Fruit fly (Drosophila melanogaster) whole organism, adult: ENCODE data around the gene CG43175.
A peak's percentile ranks its signal among the peaks of the same experiment; 100 is the strongest.

Experiments used
- CG11617 ChIP-seq: fragments of 200-800 bp; sonication (Bioruptor generic); optimal IDR thresholded peaks from 2 replicates; lab custom pipeline; 2017; ENCODE audit warnings: mild to moderate bottlenecking, missing biosample characterization, missing genetic modification reagents, missing genetic modification characterization
- CG12768 ChIP-seq: fragments of 200-800 bp; sonication (Bioruptor generic); optimal IDR thresholded peaks from 2 replicates; lab custom pipeline; 2017; ENCODE audit warnings: missing biosample characterization, missing genetic modification characterization, mild to moderate bottlenecking, moderate library complexity, missing genetic modification reagents
- CG14711 ChIP-seq: fragments of 200-800 bp; sonication (Bioruptor generic); optimal IDR thresholded peaks from 2 replicates; lab custom pipeline; 2018; ENCODE audit warnings: missing biosample characterization, mild to moderate bottlenecking, missing genetic modification characterization, moderate library complexity
- CG1620 ChIP-seq: fragments of 200-800 bp; sonication (Bioruptor generic); optimal IDR thresholded peaks from 2 replicates; lab custom pipeline; 2016; ENCODE audit warnings: missing biosample characterization, missing genetic modification characterization
- CG33017 ChIP-seq: fragments of 200-800 bp; sonication (Bioruptor generic); optimal IDR thresholded peaks from 2 replicates; lab custom pipeline; 2018; ENCODE audit warnings: missing biosample characterization, mild to moderate bottlenecking, missing genetic modification characterization, moderate library complexity
- CG5204 ChIP-seq: fragments of 200-800 bp; sonication (Bioruptor generic); optimal IDR thresholded peaks from 2 replicates; lab custom pipeline; 2016; ENCODE audit warnings: missing biosample characterization, missing genetic modification characterization
- CG7045 ChIP-seq: fragments of 200-800 bp; sonication (Bioruptor generic); optimal IDR thresholded peaks from 2 replicates; lab custom pipeline; 2017; ENCODE audit warnings: missing biosample characterization, mild to moderate bottlenecking, missing genetic modification characterization
- CG7101 ChIP-seq: fragments of 200-800 bp; sonication (Bioruptor generic); optimal IDR thresholded peaks from 2 replicates; lab custom pipeline; 2018; ENCODE audit warnings: missing biosample characterization, mild to moderate bottlenecking, missing genetic modification characterization, moderate library complexity
- Clk ChIP-seq: fragments of 200-800 bp; sonication (Bioruptor generic); optimal IDR thresholded peaks from 2 replicates; lab custom pipeline; 2017; ENCODE audit warnings: missing biosample characterization, missing genetic modification characterization
- Crg-1 ChIP-seq: fragments of 200-800 bp; sonication (Bioruptor generic); optimal IDR thresholded peaks from 2 replicates; lab custom pipeline; 2016; ENCODE audit warnings: missing biosample characterization, missing genetic modification characterization
- Hr96 ChIP-seq: fragments of 200-800 bp; sonication (Bioruptor generic); optimal IDR thresholded peaks from 2 replicates; lab custom pipeline; 2016; ENCODE audit warnings: missing biosample characterization, missing genetic modification characterization
- Mnt ChIP-seq: fragments of 200-800 bp; sonication (Bioruptor generic); optimal IDR thresholded peaks from 2 replicates; lab custom pipeline; 2016; ENCODE audit warnings: missing biosample characterization, mild to moderate bottlenecking, missing genetic modification characterization
- bab1 ChIP-seq: fragments of 200-800 bp; sonication (Bioruptor generic); optimal IDR thresholded peaks from 3 replicates; lab custom pipeline; 2019; ENCODE audit warnings: missing biosample characterization, mild to moderate bottlenecking, missing genetic modification characterization, moderate library complexity
- cic ChIP-seq: fragments of 200-800 bp; sonication (Bioruptor generic); optimal IDR thresholded peaks from 2 replicates; lab custom pipeline; 2017; ENCODE audit warnings: missing biosample characterization, mild to moderate bottlenecking, missing genetic modification characterization, moderate library complexity
- cnc ChIP-seq, 2 experiments: fragments of >200 bp; optimal IDR thresholded peaks; 2 replicates each; lab custom pipeline; 2017
- kay ChIP-seq: fragments of 200-800 bp; sonication (Bioruptor generic); peaks from one replicate; lab custom pipeline; 2016; ENCODE audit warnings: missing biosample characterization, missing genetic modification characterization, borderline replicate concordance
- ovo ChIP-seq: fragments of 200-800 bp; sonication (Bioruptor generic); optimal IDR thresholded peaks from 2 replicates; lab custom pipeline; 2016; ENCODE audit warnings: missing biosample characterization, missing genetic modification characterization
- pad ChIP-seq: fragments of 200-800 bp; sonication (Bioruptor generic); optimal IDR thresholded peaks from 3 replicates; lab custom pipeline; 2017; ENCODE audit warnings: missing biosample characterization, missing genetic modification characterization, mild to moderate bottlenecking, moderate library complexity, missing genetic modification reagents
- tj ChIP-seq: fragments of 200-800 bp; sonication (Bioruptor generic); optimal IDR thresholded peaks from 3 replicates; lab custom pipeline; 2017; ENCODE audit warnings: missing biosample characterization, mild to moderate bottlenecking, missing genetic modification characterization, moderate library complexity
- toe ChIP-seq: fragments of 200-800 bp; sonication (Bioruptor generic); optimal IDR thresholded peaks from 2 replicates; lab custom pipeline; 2016; ENCODE audit warnings: missing biosample characterization, missing genetic modification characterization

The CG43175 gene

DNA sequence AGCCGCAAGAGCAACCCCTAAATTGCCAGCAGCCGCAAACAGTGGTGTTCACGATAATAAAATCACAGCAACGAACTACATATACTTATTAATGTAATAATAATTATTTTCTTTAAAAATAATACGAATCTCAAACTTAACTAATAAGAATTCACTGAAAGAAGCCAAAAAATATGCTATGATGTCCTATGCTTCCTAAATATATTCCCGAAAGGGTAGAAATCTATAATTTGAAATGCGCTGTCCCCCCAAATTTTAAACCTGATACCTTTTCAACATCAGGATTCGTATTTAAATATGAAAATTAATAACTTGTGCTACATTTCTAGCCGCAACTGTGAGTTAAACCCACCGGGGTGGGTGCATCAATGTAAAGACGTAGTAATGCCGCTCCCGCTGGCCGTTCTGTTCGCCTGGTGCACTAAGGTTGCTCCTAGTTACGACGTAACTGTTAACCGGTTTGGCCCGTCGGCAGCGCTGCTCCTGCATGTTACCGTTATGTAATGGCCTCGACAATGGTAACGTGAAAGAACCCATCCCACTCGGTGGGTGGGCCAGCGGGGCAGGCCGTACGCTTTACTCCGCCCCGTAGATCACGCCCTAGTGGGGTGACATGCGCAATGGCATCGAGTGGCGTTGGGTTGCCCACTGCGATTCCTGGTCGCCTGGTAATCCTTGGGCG is 26.2 kb upstream of the CG43175 start:
- TF ChIP-seq Mnt (GFP tag; lab: Kevin White, UChicago): no peak
- TF ChIP-seq CG11617 (GFP tag; lab: Kevin White, UChicago): peak; percentile 38
- TF ChIP-seq bab1 (GFP tag; lab: Kevin White, UChicago): no peak
- no peak for TF ChIP-seq cic
- TF ChIP-seq ovo (GFP tag; lab: Kevin White, UChicago): no peak
- no peak for TF ChIP-seq kay (GFP tag; lab: Kevin White, UChicago)
- peak; percentile 79 for TF ChIP-seq CG7045 (GFP tag; lab: Kevin White, UChicago)
- peak; percentile 13 for TF ChIP-seq Clk (GFP tag; lab: Kevin White, UChicago)
- TF ChIP-seq CG1620: no peak
- TF ChIP-seq cnc (optimal IDR thresholded peaks at IDR 0.05; lab: Kevin White, UChicago): no peak
- peak; percentile 44 for TF ChIP-seq toe (GFP tag; lab: Kevin White, UChicago)
- TF ChIP-seq Crg-1 (GFP tag; lab: Kevin White, UChicago): no peak
- peak; percentile 50 for TF ChIP-seq CG14711 (tag; lab: Kevin White, UChicago)
- TF ChIP-seq CG5204 (GFP tag; lab: Kevin White, UChicago): peak; percentile 54
- no peak for TF ChIP-seq pad (GFP tag; lab: Kevin White, UChicago)
- TF ChIP-seq CG33017 (tag; lab: Kevin White, UChicago): peak; percentile 75
- peak; percentile 6 for TF ChIP-seq Hr96 (GFP tag; lab: Kevin White, UChicago)
- peak; percentile 61 for TF ChIP-seq CG7101
- no peak for TF ChIP-seq tj (GFP tag; lab: Kevin White, UChicago)
- peak; percentile 69 for TF ChIP-seq CG12768 (GFP tag; lab: Kevin White, UChicago)

DNA sequence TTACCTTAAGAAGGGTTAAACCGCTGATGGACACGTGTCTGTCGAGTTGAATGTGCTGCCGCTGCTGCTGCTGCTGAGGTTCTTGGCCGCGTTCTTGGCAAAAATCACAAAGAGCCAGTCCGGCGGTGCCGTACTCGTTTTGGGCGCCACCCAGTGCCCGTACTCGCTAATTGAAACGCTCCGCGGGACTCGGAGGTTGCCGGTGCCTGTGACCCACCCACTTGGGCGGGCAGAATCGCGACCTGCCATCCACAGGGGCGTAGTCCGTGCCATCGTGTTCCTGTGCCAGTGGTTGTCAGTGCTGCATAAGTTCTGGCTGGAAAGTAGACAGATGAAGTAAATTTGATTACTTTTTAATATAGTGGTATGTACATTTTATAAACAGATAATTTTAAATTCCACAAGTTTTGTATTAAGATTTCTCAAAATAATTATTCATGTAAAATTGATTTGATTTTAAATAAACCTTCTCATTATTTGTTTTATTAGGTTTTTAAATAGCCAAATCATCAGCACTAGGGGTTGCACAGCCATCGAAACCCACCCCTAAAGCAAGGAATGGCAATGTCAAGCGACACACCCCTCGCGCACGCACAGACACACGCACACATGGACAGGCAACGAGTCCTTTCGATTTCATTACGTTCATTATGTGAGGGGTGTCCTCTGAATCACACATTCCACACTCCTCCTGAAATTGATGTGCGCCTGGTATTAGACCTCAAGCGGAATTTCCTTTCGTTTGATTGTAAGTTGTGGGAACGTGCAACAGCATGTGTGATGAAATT is 25.4 kb upstream of the CG43175 start:
- TF ChIP-seq Crg-1 (GFP tag; lab: Kevin White, UChicago): no peak
- TF ChIP-seq pad (GFP tag; lab: Kevin White, UChicago): peak; percentile 5
- no peak for TF ChIP-seq cic
- no peak for TF ChIP-seq toe (GFP tag; lab: Kevin White, UChicago)
- peak; percentile 29 for TF ChIP-seq CG7045 (GFP tag; lab: Kevin White, UChicago)
- no peak for TF ChIP-seq kay (GFP tag; lab: Kevin White, UChicago)
- TF ChIP-seq CG14711 (tag; lab: Kevin White, UChicago): no peak
- peak; percentile 29 for TF ChIP-seq CG33017 (tag; lab: Kevin White, UChicago)
- peak; percentile 16 for TF ChIP-seq Hr96 (GFP tag; lab: Kevin White, UChicago)
- peak; percentile 55 for TF ChIP-seq CG5204 (GFP tag; lab: Kevin White, UChicago)
- no peak for TF ChIP-seq CG7101
- no peak for TF ChIP-seq bab1 (GFP tag; lab: Kevin White, UChicago)
- TF ChIP-seq Clk (GFP tag; lab: Kevin White, UChicago): no peak
- no peak for TF ChIP-seq tj (GFP tag; lab: Kevin White, UChicago)
- TF ChIP-seq CG1620: no peak
- TF ChIP-seq ovo (GFP tag; lab: Kevin White, UChicago): no peak
- TF ChIP-seq CG12768 (GFP tag; lab: Kevin White, UChicago): peak; percentile 21
- no peak for TF ChIP-seq CG11617 (GFP tag; lab: Kevin White, UChicago)
- TF ChIP-seq Mnt (GFP tag; lab: Kevin White, UChicago): peak; percentile 38
- no peak for TF ChIP-seq cnc (optimal IDR thresholded peaks at IDR 0.05; lab: Kevin White, UChicago)

DNA sequence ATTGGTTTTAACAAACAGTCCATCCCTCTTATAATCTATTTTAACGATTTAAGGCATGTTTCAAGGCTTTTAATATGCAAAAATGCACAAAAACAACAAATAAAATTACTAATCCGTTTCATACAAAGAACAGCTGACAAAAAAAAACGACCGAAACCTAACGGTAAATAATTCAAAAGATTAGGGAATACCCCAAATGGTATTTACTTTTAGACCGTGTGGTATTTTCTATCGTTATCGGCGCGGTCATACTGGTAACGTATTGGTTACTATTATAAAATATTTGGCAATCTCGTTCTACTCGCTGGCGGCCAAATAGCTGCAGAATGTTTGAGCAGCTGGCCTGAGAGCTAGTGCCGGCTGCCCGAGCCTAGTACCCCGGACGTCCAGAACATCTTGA is 24.6 kb upstream of the CG43175 start, which contains the start of gene sll:
Gene sll, plus strand, starts transcription at position 235 of the 400 bp plus-strand sequence.
- TF ChIP-seq toe (GFP tag; lab: Kevin White, UChicago) (no peak), kay (GFP tag; lab: Kevin White, UChicago) (no peak), CG7101 (no peak), ovo (GFP tag; lab: Kevin White, UChicago) (peak; percentile 71), tj (GFP tag; lab: Kevin White, UChicago) (no peak), pad (GFP tag; lab: Kevin White, UChicago) (no peak), Crg-1 (GFP tag; lab: Kevin White, UChicago) (no peak), Mnt (GFP tag; lab: Kevin White, UChicago) (no peak)

DNA sequence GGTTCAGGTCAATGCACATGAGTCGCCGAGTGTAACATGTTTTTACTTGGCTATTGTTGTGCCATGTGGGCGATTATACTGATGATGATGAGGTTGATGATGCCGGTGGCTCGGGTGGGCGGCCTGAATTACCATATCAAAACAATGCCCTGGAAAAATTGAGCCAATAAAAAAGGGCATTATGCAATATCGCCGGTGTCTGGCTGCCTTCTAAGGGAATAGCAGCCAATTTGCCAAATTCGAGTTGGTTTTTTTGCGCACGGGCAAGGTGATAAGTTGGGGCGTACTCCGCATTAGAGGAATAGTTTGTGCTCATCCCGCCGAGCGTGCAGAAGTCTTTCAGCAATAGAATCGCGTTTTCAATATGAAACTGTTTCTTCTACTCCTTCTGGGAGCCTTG is 21.5 kb upstream of the CG43175 start, which contains the start of gene CG14329:
Gene CG14329, plus strand, starts transcription at position 301 of the 400 bp plus-strand sequence.
- TF ChIP-seq Mnt (GFP tag; lab: Kevin White, UChicago): no peak
- no peak for TF ChIP-seq Clk (GFP tag; lab: Kevin White, UChicago)
- TF ChIP-seq CG11617 (GFP tag; lab: Kevin White, UChicago): no peak
- no peak for TF ChIP-seq CG1620
- TF ChIP-seq pad (GFP tag; lab: Kevin White, UChicago): no peak
- no peak for TF ChIP-seq CG7101

DNA sequence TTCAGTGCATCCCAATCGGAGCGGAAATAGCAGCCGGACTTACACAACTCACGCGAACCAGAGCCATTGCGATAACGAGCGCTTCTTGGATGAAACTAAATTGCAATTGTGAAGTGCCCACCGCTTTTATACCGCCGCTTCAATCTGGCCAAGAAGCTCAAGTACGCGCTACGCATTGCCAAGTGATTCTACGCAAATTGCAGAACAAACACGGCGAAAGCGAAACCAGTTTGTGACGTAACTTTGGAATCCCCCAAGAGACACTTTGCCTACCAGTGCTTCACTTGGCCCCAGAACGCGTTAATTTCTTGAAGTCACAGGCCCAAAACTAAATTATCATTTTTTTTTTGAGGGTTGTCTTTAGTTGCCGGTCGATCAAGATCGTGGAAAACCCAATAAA is 19.1 kb upstream of the CG43175 start, which contains the start of gene Edg91:
Gene Edg91, minus strand, starts transcription at position 101 of the 400 bp plus-strand sequence.
- TF ChIP-seq pad (GFP tag; lab: Kevin White, UChicago): no peak
- TF ChIP-seq Clk (GFP tag; lab: Kevin White, UChicago): no peak
- no peak for TF ChIP-seq Hr96 (GFP tag; lab: Kevin White, UChicago)
- no peak for TF ChIP-seq Crg-1 (GFP tag; lab: Kevin White, UChicago)
- TF ChIP-seq CG33017 (tag; lab: Kevin White, UChicago): no peak
- no peak for TF ChIP-seq CG12768 (GFP tag; lab: Kevin White, UChicago)
- no peak for TF ChIP-seq CG1620
- TF ChIP-seq CG7045 (GFP tag; lab: Kevin White, UChicago): no peak
- no peak for TF ChIP-seq toe (GFP tag; lab: Kevin White, UChicago)
- TF ChIP-seq tj (GFP tag; lab: Kevin White, UChicago): no peak
- TF ChIP-seq ovo (GFP tag; lab: Kevin White, UChicago): no peak
- TF ChIP-seq bab1 (GFP tag; lab: Kevin White, UChicago): no peak
- TF ChIP-seq CG14711 (tag; lab: Kevin White, UChicago): no peak
- TF ChIP-seq kay (GFP tag; lab: Kevin White, UChicago): no peak
- no peak for TF ChIP-seq CG11617 (GFP tag; lab: Kevin White, UChicago)
- no peak for TF ChIP-seq cic
- no peak for TF ChIP-seq Mnt (GFP tag; lab: Kevin White, UChicago)
- no peak for TF ChIP-seq CG7101
- TF ChIP-seq cnc (optimal IDR thresholded peaks at IDR 0.05; lab: Kevin White, UChicago): no peak
- no peak for TF ChIP-seq CG5204 (GFP tag; lab: Kevin White, UChicago)
